Fruit fly (Drosophila melanogaster) S2 (cell line): Measurements from ENCODE around the gene CG14277.

Experiments
- CG8478 ChIP-seq: fragments of >200 bp; optimal IDR thresholded peaks from 2 replicates; lab custom pipeline; 2018
- CTCF ChIP-seq, 2 experiments: fragments of >200 bp; optimal IDR thresholded peaks; 2 replicates each; lab custom pipeline; 2018

CG14277 gene

dm6 chr2L:8266145-8266544 lies 23.9 kb downstream of the CG14277 start:
- TF ChIP-seq CG8478 (lab: Kevin White, UChicago): no peak
- TF ChIP-seq CTCF (optimal IDR thresholded peaks at IDR 0.05; lab: Kevin White, UChicago): no peak

dm6 chr2L:8266670-8267435 lies 24.6 kb downstream of the CG14277 start:
- TF ChIP-seq CG8478 (lab: Kevin White, UChicago): no peak

dm6 chr2L:8268679-8269078 lies 26.4 kb downstream of the CG14277 start:
- TF ChIP-seq CG8478 (lab: Kevin White, UChicago): no peak
- TF ChIP-seq CTCF (optimal IDR thresholded peaks at IDR 0.05; lab: Kevin White, UChicago): no peak

- TF ChIP-seq CG8478 (lab: Kevin White, UChicago) (no peak), CTCF (optimal IDR thresholded peaks at IDR 0.05; lab: Kevin White, UChicago) (no peak)
Observed at dm6 chr2L:8270916-8271315, 28.6 kb downstream of the CG14277 start.

dm6 chr2L:8274127-8274526 lies 31.8 kb downstream of the CG14277 start:
- TF ChIP-seq CG8478 (lab: Kevin White, UChicago) (no peak), CTCF (optimal IDR thresholded peaks at IDR 0.05; lab: Kevin White, UChicago) (no peak)

- TF ChIP-seq CTCF (optimal IDR thresholded peaks at IDR 0.05; lab: Kevin White, UChicago): no peak
- no peak for TF ChIP-seq CG8478 (lab: Kevin White, UChicago)
Observed at dm6 chr2L:8274958-8275584, 32.8 kb downstream of the CG14277 start.

dm6 chr2L:8276287-8276686 lies 34.0 kb downstream of the CG14277 start:
- TF ChIP-seq CG8478 (lab: Kevin White, UChicago) (no peak), CTCF (optimal IDR thresholded peaks at IDR 0.05; lab: Kevin White, UChicago) (no peak)

- TF ChIP-seq CTCF (optimal IDR thresholded peaks at IDR 0.05; lab: Kevin White, UChicago) (no peak), CG8478 (lab: Kevin White, UChicago) (no peak)
Observed at dm6 chr2L:8276880-8277279, 34.6 kb downstream of the CG14277 start.

dm6 chr2L:8277561-8278201 lies 35.4 kb downstream of the CG14277 start:
- no peak for TF ChIP-seq CTCF (optimal IDR thresholded peaks at IDR 0.05; lab: Kevin White, UChicago)
- TF ChIP-seq CG8478 (lab: Kevin White, UChicago): no peak

- TF ChIP-seq CTCF (optimal IDR thresholded peaks at IDR 0.05; lab: Kevin White, UChicago) (no peak), CG8478 (lab: Kevin White, UChicago) (no peak)
Observed at dm6 chr2L:8279400-8280065, 37.2 kb downstream of the CG14277 start.

- TF ChIP-seq CTCF (optimal IDR thresholded peaks at IDR 0.05; lab: Kevin White, UChicago): no peak
- TF ChIP-seq CG8478 (lab: Kevin White, UChicago): no peak
Observed at dm6 chr2L:8280225-8280624, 37.9 kb downstream of the CG14277 start.

- TF ChIP-seq CTCF (optimal IDR thresholded peaks at IDR 0.05; lab: Kevin White, UChicago) (no peak), CG8478 (lab: Kevin White, UChicago) (no peak)
Observed at dm6 chr2L:8281872-8282271, 39.6 kb downstream of the CG14277 start.

- TF ChIP-seq CG8478 (lab: Kevin White, UChicago): no peak
- no peak for TF ChIP-seq CTCF (optimal IDR thresholded peaks at IDR 0.05; lab: Kevin White, UChicago)
Observed at dm6 chr2L:8284913-8285619, 42.8 kb downstream of the CG14277 start.

- TF ChIP-seq CTCF (optimal IDR thresholded peaks at IDR 0.05; lab: Kevin White, UChicago): no peak
- TF ChIP-seq CG8478 (lab: Kevin White, UChicago): no peak
Observed at dm6 chr2L:8286595-8286994, 44.3 kb downstream of the CG14277 start.
